Worm (Caenorhabditis elegans): Measurements from ENCODE around the gene T07H3.8.

- TF ChIP-seq elt-3 (tag; optimal IDR thresholded peaks at IDR 0.05) (no peak), elt-1 (tag; optimal IDR thresholded peaks at IDR 0.05; ENCODE audit: borderline replicate concordance, insufficient read depth) (no peak), sptf-1 (tag; optimal IDR thresholded peaks at IDR 0.05) (no peak), nhr-28 (tag; optimal IDR thresholded peaks at IDR 0.05) (no peak), ces-1 (GFP tag; optimal IDR thresholded peaks at IDR 0.05) (no peak), nhr-12 (tag; optimal IDR thresholded peaks at IDR 0.05) (no peak), snpc-4 (tag; optimal IDR thresholded peaks at IDR 0.05) (no peak), nhr-237 (tag; optimal IDR thresholded peaks at IDR 0.05) (no peak), blmp-1 (tag; optimal IDR thresholded peaks at IDR 0.05) (no peak)
Measured at ce11 chrII:1538589-1538988, 47.8 kb upstream of the T07H3.8 start, which contains the start of gene fbxb-44.
